Worm (Caenorhabditis elegans) whole organism, L1 larva: ENCODE measurements around the gene nspf-3.
"Not testable (repeated sequence)": the region's sequence is repeated elsewhere in the genome, so short reads cannot be mapped to it uniquely, and the experiment has no call there.

Experiments used
- C04F5.9 ChIP-seq: sonication (generic microtip); optimal IDR thresholded peaks from 2 replicates; lab custom pipeline; 2016; ENCODE audit warnings: missing genetic modification characterization, missing compliant biosample characterization
- C16A3.4 ChIP-seq: fragments of 150-350 bp; optimal IDR thresholded peaks from 2 replicates; lab custom pipeline; 2014; ENCODE audit warnings: missing biosample characterization, missing genetic modification characterization
- C34B4.2 ChIP-seq: sonication (generic microtip); optimal IDR thresholded peaks from 2 replicates; lab custom pipeline; 2017; ENCODE audit warnings: mild to moderate bottlenecking, missing genetic modification characterization, missing compliant biosample characterization
- F16B12.6 ChIP-seq: fragments of 150-350 bp; optimal IDR thresholded peaks from 2 replicates; lab custom pipeline; 2014; ENCODE audit warnings: missing biosample characterization, missing genetic modification characterization
- Y116A8C.19 ChIP-seq: sonication (generic microtip); optimal IDR thresholded peaks from 2 replicates; lab custom pipeline; 2016; ENCODE audit warnings: missing compliant biosample characterization, missing genetic modification characterization, borderline replicate concordance
- aha-1 ChIP-seq: fragments of 150-350 bp; optimal IDR thresholded peaks from 2 replicates; lab custom pipeline; 2014; ENCODE audit warnings: missing biosample characterization, missing genetic modification characterization
- ceh-63 ChIP-seq: fragments of 200-800 bp; sonication (Bioruptor generic); optimal IDR thresholded peaks from 2 replicates; lab custom pipeline; 2018; ENCODE audit warnings: mild to moderate bottlenecking, missing genetic modification characterization, missing compliant biosample characterization
- ceh-8 ChIP-seq: fragments of 200-800 bp; sonication (Bioruptor generic); optimal IDR thresholded peaks from 2 replicates; lab custom pipeline; 2018; ENCODE audit warnings: mild to moderate bottlenecking, missing genetic modification characterization, moderate library complexity, missing compliant biosample characterization
- ceh-82 ChIP-seq, 3 experiments: fragments of 150-350 bp in 1 of 3; sonication (generic microtip) in 2 of 3; optimal IDR thresholded peaks; 2 replicates each; lab custom pipeline; 2014 to 2017; ENCODE audit warnings: missing biosample characterization in 3 of 3, missing genetic modification characterization in 3 of 3
- ceh-88 ChIP-seq: fragments of 200-800 bp; sonication (Bioruptor generic); IDR thresholded peaks from 2 replicates; pipeline ENCODE4 v1.3.6; 2022; ENCODE audit warnings: missing genetic modification characterization, missing compliant biosample characterization
- dsc-1 ChIP-seq: sonication (generic microtip); optimal IDR thresholded peaks from 2 replicates; lab custom pipeline; 2016; ENCODE audit warnings: mild to moderate bottlenecking, missing genetic modification characterization, missing compliant biosample characterization
- efl-1 ChIP-seq, 4 experiments: fragments of 150-350 bp; optimal IDR thresholded peaks in 3 of 4; peaks in 1 of 4; 1 replicate in 1 of 4; 2 replicates in 3 of 4; lab custom pipeline; 2014; ENCODE audit warnings: missing biosample characterization in 2 of 4, missing genetic modification characterization in 2 of 4, missing genetic modification reagents in 2 of 4
- elt-3 ChIP-seq, 6 experiments: fragments of 150-350 bp in 1 of 6; sonication (generic microtip); optimal IDR thresholded peaks; 2 replicates each; lab custom pipeline; 2017 to 2018; ENCODE audit warnings: missing biosample characterization in 6 of 6, missing genetic modification characterization in 6 of 6, inconsistent platforms in 1 of 6
- fkh-10 ChIP-seq: sonication (generic microtip); optimal IDR thresholded peaks from 2 replicates; lab custom pipeline; 2017; ENCODE audit warnings: missing biosample characterization, missing genetic modification reagents, missing genetic modification characterization
- fkh-4 ChIP-seq: sonication (generic microtip); optimal IDR thresholded peaks from 2 replicates; lab custom pipeline; 2016; ENCODE audit warnings: missing compliant biosample characterization, missing genetic modification characterization, borderline replicate concordance
- hlh-17 ChIP-seq: fragments of 200-800 bp; sonication (Bioruptor generic); optimal IDR thresholded peaks from 2 replicates; lab custom pipeline; 2018; ENCODE audit warnings: missing genetic modification characterization, mild to moderate bottlenecking, missing compliant biosample characterization, moderate library complexity, borderline replicate concordance
- hlh-4 ChIP-seq: sonication (generic microtip); optimal IDR thresholded peaks from 2 replicates; lab custom pipeline; 2016; ENCODE audit warnings: mild to moderate bottlenecking, missing genetic modification characterization, missing compliant biosample characterization
- irx-1 ChIP-seq: sonication (generic microtip); optimal IDR thresholded peaks from 2 replicates; lab custom pipeline; 2016; ENCODE audit warnings: missing genetic modification characterization, missing compliant biosample characterization
- lin-13 ChIP-seq: fragments of 150-350 bp; optimal IDR thresholded peaks from 2 replicates; lab custom pipeline; 2014; ENCODE audit warnings: missing biosample characterization, missing genetic modification reagents, missing genetic modification characterization
- lin-14 ChIP-seq: fragments of 200-800 bp; sonication (Bioruptor generic); optimal IDR thresholded peaks from 2 replicates; lab custom pipeline; 2018; ENCODE audit warnings: mild to moderate bottlenecking, missing genetic modification characterization, moderate library complexity, missing compliant biosample characterization
- lin-35 ChIP-seq, 2 experiments: fragments of 150-350 bp; optimal IDR thresholded peaks; 2 replicates each; lab custom pipeline; 2014; ENCODE audit warnings: missing biosample characterization in 2 of 2, missing genetic modification characterization in 2 of 2, missing genetic modification reagents in 2 of 2
- lir-3 ChIP-seq: sonication (generic microtip); optimal IDR thresholded peaks from 2 replicates; lab custom pipeline; 2016; ENCODE audit warnings: mild to moderate bottlenecking, missing genetic modification characterization, moderate library complexity, missing compliant biosample characterization; ENCODE audit not compliant: poor library complexity
- lsy-2 ChIP-seq, 2 experiments: fragments of 150-350 bp; optimal IDR thresholded peaks; 2 replicates each; lab custom pipeline; 2014; ENCODE audit warnings: missing biosample characterization in 2 of 2, missing genetic modification characterization in 2 of 2
- mdl-1 ChIP-seq, 2 experiments: fragments of 150-350 bp; optimal IDR thresholded peaks; 2 replicates each; lab custom pipeline; 2014 to 2017; ENCODE audit warnings: missing biosample characterization in 2 of 2, missing genetic modification characterization in 2 of 2, inconsistent platforms in 1 of 2
- nhr-19 ChIP-seq: fragments of 200-800 bp; sonication (Bioruptor generic); conservative IDR thresholded peaks from 2 replicates; pipeline ENCODE4 v1.3.6; 2022; ENCODE audit warnings: missing genetic modification characterization, missing compliant biosample characterization
- nhr-47 ChIP-seq: sonication (generic microtip); optimal IDR thresholded peaks from 2 replicates; lab custom pipeline; 2016; ENCODE audit warnings: mild to moderate bottlenecking, missing genetic modification characterization, moderate library complexity, missing compliant biosample characterization
- nhr-71 ChIP-seq: sonication (generic microtip); optimal IDR thresholded peaks from 2 replicates; lab custom pipeline; 2016; ENCODE audit warnings: mild to moderate bottlenecking, missing genetic modification characterization, moderate library complexity, missing compliant biosample characterization
- nhr-90 ChIP-seq: sonication (generic microtip); optimal IDR thresholded peaks from 2 replicates; lab custom pipeline; 2016; ENCODE audit warnings: mild to moderate bottlenecking, missing genetic modification characterization, missing compliant biosample characterization; ENCODE audit not compliant: poor library complexity
- rnt-1 ChIP-seq: sonication (generic microtip); optimal IDR thresholded peaks from 2 replicates; lab custom pipeline; 2016; ENCODE audit warnings: mild to moderate bottlenecking, missing genetic modification characterization, moderate library complexity, missing compliant biosample characterization
- skn-1 ChIP-seq: fragments of 150-350 bp; optimal IDR thresholded peaks from 2 replicates; lab custom pipeline; 2014; ENCODE audit warnings: missing biosample characterization, missing genetic modification characterization
- snpc-4 ChIP-seq: fragments of 150-350 bp; optimal IDR thresholded peaks from 2 replicates; lab custom pipeline; 2014; ENCODE audit warnings: missing biosample characterization, missing genetic modification characterization
- snu-23 ChIP-seq: sonication (generic microtip); optimal IDR thresholded peaks from 2 replicates; lab custom pipeline; 2016; ENCODE audit warnings: missing genetic modification characterization, missing compliant biosample characterization
- sox-4 ChIP-seq: sonication (generic microtip); optimal IDR thresholded peaks from 2 replicates; lab custom pipeline; 2016; ENCODE audit warnings: missing genetic modification characterization, missing compliant biosample characterization
- swsn-7 ChIP-seq: sonication (generic microtip); optimal IDR thresholded peaks from 2 replicates; lab custom pipeline; 2016; ENCODE audit warnings: missing genetic modification characterization, missing compliant biosample characterization
- tbx-2 ChIP-seq: sonication (generic microtip); optimal IDR thresholded peaks from 2 replicates; lab custom pipeline; 2016; ENCODE audit warnings: missing genetic modification characterization, missing compliant biosample characterization
- unc-86 ChIP-seq: sonication (generic microtip); optimal IDR thresholded peaks from 2 replicates; lab custom pipeline; 2016; ENCODE audit warnings: missing genetic modification characterization, missing compliant biosample characterization
- zag-1 ChIP-seq: fragments of 150-350 bp; optimal IDR thresholded peaks from 2 replicates; lab custom pipeline; 2014; ENCODE audit warnings: missing biosample characterization, missing genetic modification characterization
- zip-4 ChIP-seq: fragments of 200-800 bp; sonication (Bioruptor generic); optimal IDR thresholded peaks from 2 replicates; lab custom pipeline; 2018; ENCODE audit warnings: mild to moderate bottlenecking, missing genetic modification characterization, moderate library complexity, missing compliant biosample characterization
- ztf-4 ChIP-seq: fragments of 150-350 bp; optimal IDR thresholded peaks from 2 replicates; lab custom pipeline; 2014; ENCODE audit warnings: missing biosample characterization, missing genetic modification characterization

The nspf-3 gene

DNA sequence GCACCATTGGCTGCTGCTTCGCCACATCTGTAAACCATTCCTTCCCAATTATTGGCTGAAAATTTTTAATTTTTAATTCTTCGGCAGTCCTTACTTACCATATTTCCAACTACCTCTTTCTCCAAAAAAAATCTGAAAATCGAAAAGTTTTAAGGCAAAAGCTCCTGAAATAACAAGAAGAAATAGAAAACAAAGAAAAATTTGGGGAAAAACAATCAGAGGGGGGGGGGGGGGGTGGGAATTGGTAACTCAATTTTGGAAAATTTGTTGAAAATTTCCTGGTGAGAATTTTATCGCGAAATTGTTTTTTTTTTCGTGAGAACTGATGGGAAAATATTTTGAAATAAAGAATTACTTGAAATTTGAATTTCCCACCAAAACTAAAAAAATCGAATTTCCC, 2.5 kb upstream of the nspf-3 start, which contains the start of gene set-11:
TSS of gene set-11 (minus strand) at position 101 of the 400 bp plus-strand sequence.
- no peak for TF ChIP-seq mdl-1 (tag; optimal IDR thresholded peaks at IDR 0.05; lab: Kevin White, UChicago)
- TF ChIP-seq C34B4.2 (tag; lab: Kevin White, UChicago), result no peak
- TF ChIP-seq sox-4, result no peak
- no peak for TF ChIP-seq hlh-4 (tag; lab: Kevin White, UChicago)

DNA sequence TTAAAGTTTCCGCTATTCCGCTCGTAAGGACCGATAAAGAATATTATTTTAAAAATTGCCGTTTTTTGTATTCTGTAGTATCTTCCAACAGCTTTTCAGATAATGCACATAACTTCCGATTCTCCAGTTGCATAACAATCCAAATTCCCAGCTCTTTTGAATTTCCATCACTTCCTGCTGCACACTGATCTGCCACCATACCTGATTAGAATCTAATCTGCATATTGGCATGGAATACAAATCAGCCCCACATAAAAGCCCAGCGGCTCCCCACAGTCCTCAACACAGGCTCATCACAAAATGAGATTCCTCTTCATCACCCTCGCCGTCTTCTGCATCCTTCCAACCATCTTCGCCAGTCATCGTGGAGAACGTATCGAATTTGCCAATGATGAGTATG, 1.4 kb downstream of the nspf-3 start, which contains the start of gene nspf-2:
TSS of gene nspf-2 (plus strand) at position 301 of the 400 bp plus-strand sequence.
- TF ChIP-seq tbx-2; C16A3.4 (tag; lab: Kevin White, UChicago); nhr-47 (tag; lab: Kevin White, UChicago): not testable (repeated sequence)
- TF ChIP-seq, all 84 proteins: peak for 0; not testable (repeated sequence) for 84

DNA sequence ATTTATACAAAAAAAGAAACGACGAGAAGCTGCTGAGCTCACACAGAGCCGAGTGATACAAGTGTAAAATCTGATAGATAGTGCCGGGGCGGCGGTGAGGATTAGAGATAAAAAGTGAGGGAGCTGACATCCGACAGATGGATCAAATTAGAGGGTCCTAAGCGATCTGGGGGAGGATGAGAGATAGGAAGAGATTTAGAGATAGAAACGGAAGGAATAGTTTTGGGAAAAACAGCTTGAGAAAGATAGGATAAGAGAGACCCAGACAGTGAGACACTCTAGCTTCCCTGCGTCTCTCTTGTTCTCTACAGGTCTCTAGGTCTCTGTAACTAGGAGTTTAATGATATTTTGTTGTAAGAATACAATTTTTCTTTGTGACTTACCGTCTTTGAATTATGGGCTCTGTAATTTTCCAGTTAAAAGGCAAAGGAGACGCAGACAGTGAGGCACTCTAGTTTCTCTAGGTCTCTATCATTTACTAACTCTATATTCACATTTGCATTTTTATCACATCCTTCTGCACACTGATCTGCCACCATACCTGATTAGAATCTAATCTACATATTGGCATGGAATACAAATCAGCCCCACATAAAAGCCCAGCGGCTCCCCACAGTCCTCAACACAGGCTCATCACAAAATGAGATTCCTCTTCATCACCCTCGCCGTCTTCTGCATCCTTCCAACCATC, 2.9 kb downstream of the nspf-3 start, which contains the start of the genes sup-9 and nspf-1:
TSS of gene sup-9 (minus strand) at position 43 of the 691 bp plus-strand sequence.
TSS of gene nspf-1 (plus strand) at position 641 of the 691 bp plus-strand sequence.
- TF ChIP-seq nhr-19 (peak; percentile 43), snpc-4 (tag; lab: Kevin White, UChicago) (no peak), lsy-2 (tag; optimal IDR thresholded peaks at IDR 0.05; lab: Kevin White, UChicago) (peak in 1 of 2 experiments; percentile 46), zip-4 (GFP tag; lab: Kevin White, UChicago) (no peak), rnt-1 (peak; percentile 73), efl-1 (optimal IDR thresholded peaks at IDR 0.05; lab: Kevin White, UChicago) (peak; percentile 50 to 51), efl-1 (GFP tag; optimal IDR thresholded peaks at IDR 0.05 in 1 of 2; lab: Kevin White, UChicago) (no peak), irx-1 (peak; percentile 44), ceh-88 (no peak), unc-86 (no peak), lin-13 (GFP tag; lab: Kevin White, UChicago) (peak; percentile 33), skn-1 (tag; lab: Kevin White, UChicago) (no peak), swsn-7 (tag; lab: Kevin White, UChicago) (peak; percentile 32), mdl-1 (tag; optimal IDR thresholded peaks at IDR 0.05; lab: Kevin White, UChicago) (no peak), ceh-82 (tag; optimal IDR thresholded peaks at IDR 0.05; lab: Kevin White, UChicago) (peak in 1 of 3 experiments; percentile 28), fkh-10 (GFP tag; lab: Kevin White, UChicago) (peak; percentile 63), ceh-63 (GFP tag; lab: Kevin White, UChicago) (no peak), snu-23 (peak; percentile 45), nhr-90 (tag; lab: Kevin White, UChicago) (no peak), nhr-71 (tag; lab: Kevin White, UChicago) (peak; percentile 63), Y116A8C.19 (no peak), lin-14 (GFP tag; lab: Kevin White, UChicago) (peak; percentile 81), fkh-4 (tag; lab: Kevin White, UChicago) (peak; percentile 78), F16B12.6 (tag; lab: Kevin White, UChicago) (no peak), lin-35 (GFP tag; optimal IDR thresholded peaks at IDR 0.05; lab: Kevin White, UChicago) (no peak), zag-1 (no peak), ztf-4 (tag; lab: Kevin White, UChicago) (no peak), dsc-1 (peak; percentile 95)

DNA sequence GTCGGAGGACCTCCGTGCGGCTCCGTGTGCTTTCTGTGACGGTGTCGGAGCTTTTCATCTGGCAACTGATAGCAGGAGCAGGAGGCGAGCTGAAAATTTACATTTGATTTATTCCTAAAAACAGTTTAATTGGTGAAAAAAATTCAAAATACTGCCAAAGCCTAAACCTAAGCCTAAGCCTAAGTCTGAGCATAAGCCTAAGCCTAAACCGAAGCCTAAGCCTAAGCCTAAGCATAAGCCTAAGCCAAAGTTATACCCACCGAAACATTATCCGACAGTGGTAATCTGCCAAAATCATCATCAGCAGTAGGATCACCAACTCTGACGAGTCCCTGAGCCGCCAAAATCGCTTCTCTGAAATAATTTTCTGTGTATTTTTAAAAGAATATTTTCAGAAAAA, 5.2 kb downstream of the nspf-3 start:
- TF ChIP-seq sox-4 (no peak), lir-3 (tag; lab: Kevin White, UChicago) (no peak), aha-1 (tag; lab: Kevin White, UChicago) (no peak), unc-86 (no peak), C04F5.9 (tag; lab: Kevin White, UChicago) (no peak), ceh-8 (GFP tag; lab: Kevin White, UChicago) (no peak), lin-35 (GFP tag; optimal IDR thresholded peaks at IDR 0.05; lab: Kevin White, UChicago) (no peak), elt-3 (tag; optimal IDR thresholded peaks at IDR 0.05; lab: Kevin White, UChicago) (no peak), hlh-17 (no peak)
